Worm (Caenorhabditis elegans): ENCODE measurements around the gene acs-1.

The acs-1 gene

DNA sequence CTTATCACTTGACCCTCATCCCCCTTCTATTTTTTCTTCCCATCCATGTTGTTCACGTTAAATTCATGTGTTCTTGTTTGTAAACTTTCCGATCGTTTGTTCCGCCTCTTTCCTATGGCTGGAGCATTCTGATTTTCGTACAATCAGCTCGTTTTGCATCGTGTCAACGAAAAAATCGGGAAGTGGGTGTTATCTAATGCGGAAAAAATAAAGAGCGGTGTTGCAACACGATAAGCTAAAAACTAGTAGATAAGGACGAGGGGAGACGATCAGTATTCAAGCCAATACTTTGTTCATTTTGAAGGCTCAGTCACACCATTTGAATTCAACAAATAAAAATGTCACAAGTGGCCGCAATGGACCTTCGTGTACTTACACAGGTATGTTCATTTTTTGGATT is at the start of gene acs-1:
acs-1 (plus strand) TSS at position 233 of the 400 bp plus-strand sequence.
- TF ChIP-seq unc-62 (GFP tag; optimal IDR thresholded peaks at IDR 0.05): no peak

DNA sequence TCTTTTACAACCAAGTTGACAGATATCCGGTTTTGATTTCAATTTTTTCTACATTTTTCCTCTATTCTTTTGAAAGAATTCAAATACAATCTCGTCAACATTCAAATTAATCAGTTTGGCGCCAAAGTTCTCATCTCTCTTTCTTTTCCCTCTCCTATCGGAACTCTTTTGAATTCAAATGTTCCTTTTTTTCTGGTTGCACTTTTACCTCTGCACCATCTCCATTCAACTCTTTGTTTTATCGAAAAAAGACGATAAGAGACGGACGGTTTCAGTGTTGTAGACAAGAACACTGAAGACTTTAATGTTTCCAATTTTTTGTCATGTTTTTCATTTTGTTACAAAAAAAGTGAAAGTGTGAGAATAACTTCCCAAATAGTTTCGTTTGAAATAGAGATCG is 48.8 kb upstream of the acs-1 start:
- TF ChIP-seq unc-62 (GFP tag; optimal IDR thresholded peaks at IDR 0.05): no peak

- no peak for TF ChIP-seq unc-62 (GFP tag; optimal IDR thresholded peaks at IDR 0.05)
Observed at ce11 chrV:6485109-6485508, 39.7 kb upstream of the acs-1 start.

DNA sequence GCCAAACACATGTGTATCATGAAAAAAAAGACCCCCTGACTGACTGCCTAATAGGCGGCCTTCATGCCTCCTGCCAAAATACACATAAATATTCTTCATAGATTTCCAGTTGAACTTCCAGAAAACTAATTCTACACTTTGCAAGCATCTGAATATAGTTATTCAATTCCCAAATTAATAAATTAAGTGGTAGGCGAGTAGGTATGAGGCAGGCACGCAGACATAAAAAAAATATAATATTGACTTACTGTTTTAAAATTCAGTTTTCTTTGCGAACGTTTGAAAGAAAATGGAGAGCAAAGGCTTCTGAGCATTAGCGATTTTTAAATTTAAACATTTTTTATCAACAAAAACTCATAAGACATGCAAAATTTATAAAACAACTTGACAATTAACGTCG is 36.9 kb upstream of the acs-1 start:
- no peak for TF ChIP-seq unc-62 (GFP tag; optimal IDR thresholded peaks at IDR 0.05)

DNA sequence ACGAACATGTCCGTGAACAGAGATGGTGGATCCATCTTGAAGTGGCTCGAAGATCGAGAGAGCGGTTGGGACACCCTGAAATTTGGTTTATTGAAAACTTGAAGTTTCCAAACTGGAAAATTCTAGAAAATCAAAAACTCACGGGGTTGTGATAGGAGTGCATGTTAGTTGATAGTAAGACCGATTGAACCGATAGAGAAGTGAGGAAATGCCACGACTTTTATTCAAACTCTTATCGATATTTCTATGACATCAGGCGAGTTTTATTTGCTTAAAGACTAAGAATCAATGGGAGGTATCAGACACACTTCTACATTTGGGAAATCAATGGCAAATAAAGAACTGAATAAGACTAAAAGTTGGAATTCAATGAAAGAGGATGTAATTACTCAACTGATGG is 35.9 kb upstream of the acs-1 start, which contains the start of gene lec-10:
lec-10 (minus strand) TSS at position 272 of the 400 bp plus-strand sequence.
- TF ChIP-seq unc-62 (GFP tag; optimal IDR thresholded peaks at IDR 0.05): no peak

ce11 chrV:6492497-6492896 is 32.3 kb upstream of the acs-1 start:
- no peak for TF ChIP-seq unc-62 (GFP tag; optimal IDR thresholded peaks at IDR 0.05)

ce11 chrV:6493821-6494220 is 31.0 kb upstream of the acs-1 start, which contains the start of gene cpt-6:
TSS of gene cpt-6 (minus strand) at chrV:6493921.
- no peak for TF ChIP-seq unc-62 (GFP tag; optimal IDR thresholded peaks at IDR 0.05)

DNA sequence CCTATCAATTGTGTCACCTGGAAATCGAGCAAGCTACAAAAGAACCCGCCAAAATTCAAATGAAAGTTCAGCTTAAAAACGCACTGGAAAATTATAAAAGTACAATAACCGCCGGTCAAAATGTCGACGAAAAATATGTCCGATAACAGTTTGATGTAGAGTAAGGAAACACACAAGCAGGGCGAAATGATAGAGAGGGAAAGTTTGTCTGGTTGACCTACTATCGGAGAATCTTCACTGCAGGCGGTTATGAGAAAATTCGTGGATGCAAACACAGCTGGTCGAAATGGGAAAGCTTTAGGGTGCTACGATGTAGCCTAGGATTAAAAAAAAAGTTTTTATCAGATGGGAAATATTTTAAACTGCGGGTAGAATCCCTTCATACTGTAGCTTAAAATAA is 29.4 kb upstream of the acs-1 start:
- TF ChIP-seq unc-62 (GFP tag; optimal IDR thresholded peaks at IDR 0.05): no peak

DNA sequence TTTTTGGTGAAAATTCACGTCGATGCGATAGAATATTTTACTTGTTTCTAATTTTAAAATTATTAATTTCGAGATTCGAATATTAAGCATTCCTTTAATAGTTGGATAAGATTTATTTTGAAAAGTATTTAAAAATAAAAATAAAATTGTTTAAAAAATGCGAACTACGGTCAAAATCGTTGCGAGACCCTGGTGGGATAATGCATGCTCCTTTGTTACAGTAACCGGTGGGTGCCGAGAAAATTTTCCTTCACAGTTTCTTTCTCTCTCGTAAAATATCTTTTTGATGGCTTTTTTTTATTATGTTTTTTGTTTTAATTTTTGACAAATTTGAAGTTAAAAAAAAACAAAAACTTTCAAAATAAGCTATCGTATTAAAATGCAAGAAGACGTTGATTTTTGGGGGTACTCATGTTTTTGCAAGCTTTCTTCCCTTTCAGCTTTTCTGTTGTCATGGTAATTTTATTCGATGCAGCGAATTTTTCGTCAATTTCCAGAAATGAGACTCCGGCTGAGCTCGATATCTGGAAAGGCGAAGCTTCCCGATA is 28.1 kb upstream of the acs-1 start, which contains the start of gene dgtr-1:
dgtr-1 (plus strand) TSS at position 498 of the 548 bp plus-strand sequence.
- no peak for TF ChIP-seq unc-62 (GFP tag; optimal IDR thresholded peaks at IDR 0.05)

- no peak for TF ChIP-seq unc-62 (GFP tag; optimal IDR thresholded peaks at IDR 0.05)
Observed at ce11 chrV:6498441-6498840, 26.3 kb upstream of the acs-1 start.

DNA sequence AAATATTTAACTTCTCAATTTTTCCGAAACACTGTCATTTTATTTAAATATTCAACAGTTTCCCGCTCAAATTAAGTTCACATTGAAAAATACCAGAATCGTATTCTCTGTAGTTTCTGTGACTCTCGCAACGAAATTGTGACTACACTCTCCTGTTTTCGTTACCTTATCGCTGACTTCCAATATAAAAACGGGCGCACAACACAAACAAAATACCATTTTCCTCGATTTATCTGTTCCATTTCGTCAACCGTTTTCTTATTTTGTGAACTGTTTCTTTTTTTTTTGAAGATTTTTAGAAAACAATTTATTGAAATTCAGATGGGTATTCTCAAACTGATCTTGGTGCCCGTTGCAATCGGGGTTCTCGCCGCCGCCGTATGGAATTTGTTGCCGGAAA is 25.9 kb upstream of the acs-1 start, which contains the start of gene W01A11.1:
W01A11.1 (plus strand) TSS at position 322 of the 400 bp plus-strand sequence.
- TF ChIP-seq unc-62 (GFP tag; optimal IDR thresholded peaks at IDR 0.05): no peak

DNA sequence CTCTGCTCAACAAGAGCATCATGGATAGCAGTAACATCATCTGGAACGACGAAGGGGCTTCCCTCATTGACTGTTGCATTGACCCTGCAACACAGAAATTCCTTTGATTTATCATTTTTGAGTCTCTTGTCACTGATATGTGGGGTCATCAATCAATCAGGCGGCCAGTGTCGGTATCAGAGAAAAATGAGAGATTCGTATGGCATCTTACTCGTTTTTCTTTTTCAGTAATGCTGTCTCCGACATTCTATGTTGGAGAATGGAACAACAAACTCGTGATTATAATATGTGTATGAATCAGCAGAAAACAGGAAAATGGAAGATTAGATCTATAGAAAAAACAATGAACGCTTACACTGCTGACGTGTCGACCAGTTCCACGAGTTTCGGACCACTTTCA is 21.6 kb upstream of the acs-1 start:
- TF ChIP-seq unc-62 (GFP tag; optimal IDR thresholded peaks at IDR 0.05): no peak

- TF ChIP-seq unc-62 (GFP tag; optimal IDR thresholded peaks at IDR 0.05): no peak
Observed at ce11 chrV:6504131-6504827, 20.5 kb upstream of the acs-1 start, which contains the start of gene moc-2. TSS of gene moc-2 (minus strand) at chrV:6504181.

ce11 chrV:6505339-6505811 is 19.4 kb upstream of the acs-1 start, which contains the start of gene W01A11.7:
TSS of gene W01A11.7 (minus strand) at chrV:6505389.
- no peak for TF ChIP-seq unc-62 (GFP tag; optimal IDR thresholded peaks at IDR 0.05)

ce11 chrV:6506238-6506956 is 18.4 kb upstream of the acs-1 start:
- no peak for TF ChIP-seq unc-62 (GFP tag; optimal IDR thresholded peaks at IDR 0.05)

ce11 chrV:6508703-6509102 is 16.1 kb upstream of the acs-1 start, which contains the start of gene ubh-3:
TSS of gene ubh-3 (minus strand) at chrV:6508803.
- no peak for TF ChIP-seq unc-62 (GFP tag; optimal IDR thresholded peaks at IDR 0.05)

Data from whole organism, dauer.